Worm (Caenorhabditis elegans): ENCODE data around the gene ZC190.2.

ce11 chrV:8677193-8677592, 4.0 kb upstream of the ZC190.2 start, which contains the start of gene ZC190.6:
- no peak for TF ChIP-seq skn-1 (tag; optimal IDR thresholded peaks at IDR 0.05)
- TF ChIP-seq unc-62 (GFP tag; optimal IDR thresholded peaks at IDR 0.05 in 1 of 2): no peak
- no peak for TF ChIP-seq unc-62 (tag; optimal IDR thresholded peaks at IDR 0.05)
- no peak for TF ChIP-seq zip-2 (tag; optimal IDR thresholded peaks at IDR 0.05)
- TF ChIP-seq lin-15B (tag; optimal IDR thresholded peaks at IDR 0.05): no peak
- no peak for TF ChIP-seq ceh-20 (GFP tag; IDR thresholded peaks at IDR 0.05)
- TF ChIP-seq zag-1 (tag; optimal IDR thresholded peaks at IDR 0.05): no peak
- TF ChIP-seq lir-3 (tag; optimal IDR thresholded peaks at IDR 0.05): no peak
